Worm (Caenorhabditis elegans) whole organism, L1 larva: ENCODE results near the gene W10G11.19.

Experiments
- C04F5.9 ChIP-seq: sonication (generic microtip); optimal IDR thresholded peaks from 2 replicates; lab custom pipeline; 2016; ENCODE audit warnings: missing genetic modification characterization, missing compliant biosample characterization
- C34B4.2 ChIP-seq: sonication (generic microtip); optimal IDR thresholded peaks from 2 replicates; lab custom pipeline; 2017; ENCODE audit warnings: mild to moderate bottlenecking, missing genetic modification characterization, missing compliant biosample characterization
- F16B12.6 ChIP-seq: fragments of 150-350 bp; optimal IDR thresholded peaks from 2 replicates; lab custom pipeline; 2014; ENCODE audit warnings: missing biosample characterization, missing genetic modification characterization
- aha-1 ChIP-seq: fragments of 150-350 bp; optimal IDR thresholded peaks from 2 replicates; lab custom pipeline; 2014; ENCODE audit warnings: missing biosample characterization, missing genetic modification characterization
- blmp-1 ChIP-seq: fragments of 150-350 bp; optimal IDR thresholded peaks from 2 replicates; lab custom pipeline; 2014; ENCODE audit warnings: missing biosample characterization, missing genetic modification characterization
- ceh-63 ChIP-seq: fragments of 200-800 bp; sonication (Bioruptor generic); optimal IDR thresholded peaks from 2 replicates; lab custom pipeline; 2018; ENCODE audit warnings: mild to moderate bottlenecking, missing genetic modification characterization, missing compliant biosample characterization
- ceh-82 ChIP-seq, 3 experiments: fragments of 150-350 bp in 1 of 3; sonication (generic microtip) in 2 of 3; optimal IDR thresholded peaks; 2 replicates each; lab custom pipeline; 2014 to 2017; ENCODE audit warnings: missing biosample characterization in 3 of 3, missing genetic modification characterization in 3 of 3
- ceh-90 ChIP-seq: sonication (generic microtip); optimal IDR thresholded peaks from 2 replicates; lab custom pipeline; 2016; ENCODE audit warnings: missing genetic modification characterization, missing compliant biosample characterization
- dpl-1 ChIP-seq, 3 experiments: fragments of 150-350 bp in 2 of 3; sonication (generic microtip) in 1 of 3; optimal IDR thresholded peaks; 2 replicates each; lab custom pipeline; 2014 to 2017; ENCODE audit warnings: missing biosample characterization in 3 of 3, missing genetic modification characterization in 3 of 3, missing genetic modification reagents in 3 of 3
- dsc-1 ChIP-seq: sonication (generic microtip); optimal IDR thresholded peaks from 2 replicates; lab custom pipeline; 2016; ENCODE audit warnings: mild to moderate bottlenecking, missing genetic modification characterization, missing compliant biosample characterization
- efl-3 ChIP-seq: fragments of 200-800 bp; sonication (Bioruptor generic); optimal IDR thresholded peaks from 2 replicates; lab custom pipeline; 2018; ENCODE audit warnings: mild to moderate bottlenecking, missing genetic modification characterization, missing compliant biosample characterization
- elt-3 ChIP-seq, 6 experiments: fragments of 150-350 bp in 1 of 6; sonication (generic microtip); optimal IDR thresholded peaks; 2 replicates each; lab custom pipeline; 2017 to 2018; ENCODE audit warnings: missing biosample characterization in 6 of 6, missing genetic modification characterization in 6 of 6, inconsistent platforms in 1 of 6
- fkh-4 ChIP-seq: sonication (generic microtip); optimal IDR thresholded peaks from 2 replicates; lab custom pipeline; 2016; ENCODE audit warnings: missing compliant biosample characterization, missing genetic modification characterization, borderline replicate concordance
- fkh-8 ChIP-seq: sonication (generic microtip); optimal IDR thresholded peaks from 2 replicates; lab custom pipeline; 2016; ENCODE audit warnings: mild to moderate bottlenecking, missing genetic modification characterization, missing compliant biosample characterization
- fos-1 ChIP-seq: fragments of 150-350 bp; optimal IDR thresholded peaks from 2 replicates; lab custom pipeline; 2014; ENCODE audit warnings: missing biosample characterization, missing genetic modification characterization
- hpl-2 ChIP-seq: fragments of 150-350 bp; optimal IDR thresholded peaks from 2 replicates; lab custom pipeline; 2014; ENCODE audit warnings: missing biosample characterization, missing genetic modification reagents, missing genetic modification characterization
- isw-1 ChIP-seq: fragments of 200-800 bp; sonication (Bioruptor generic); IDR thresholded peaks from 2 replicates; pipeline ENCODE4 v1.3.6; 2022; ENCODE audit warnings: missing genetic modification characterization, missing compliant biosample characterization
- lin-14 ChIP-seq: fragments of 200-800 bp; sonication (Bioruptor generic); optimal IDR thresholded peaks from 2 replicates; lab custom pipeline; 2018; ENCODE audit warnings: mild to moderate bottlenecking, missing genetic modification characterization, moderate library complexity, missing compliant biosample characterization
- lin-15B ChIP-seq: fragments of 150-350 bp; sonication (generic microtip); optimal IDR thresholded peaks from 3 replicates; lab custom pipeline; 2014; ENCODE audit warnings: missing biosample characterization, missing genetic modification characterization
- lir-3 ChIP-seq: sonication (generic microtip); optimal IDR thresholded peaks from 2 replicates; lab custom pipeline; 2016; ENCODE audit warnings: mild to moderate bottlenecking, missing genetic modification characterization, moderate library complexity, missing compliant biosample characterization; ENCODE audit not compliant: poor library complexity
- lsy-2 ChIP-seq, 2 experiments: fragments of 150-350 bp; optimal IDR thresholded peaks; 2 replicates each; lab custom pipeline; 2014; ENCODE audit warnings: missing biosample characterization in 2 of 2, missing genetic modification characterization in 2 of 2
- mdl-1 ChIP-seq, 2 experiments: fragments of 150-350 bp; optimal IDR thresholded peaks; 2 replicates each; lab custom pipeline; 2014 to 2017; ENCODE audit warnings: missing biosample characterization in 2 of 2, missing genetic modification characterization in 2 of 2, inconsistent platforms in 1 of 2
- mef-2 ChIP-seq: fragments of 150-350 bp; optimal IDR thresholded peaks from 2 replicates; lab custom pipeline; 2014; ENCODE audit warnings: missing biosample characterization, missing genetic modification characterization
- mep-1 ChIP-seq: fragments of 150-350 bp; optimal IDR thresholded peaks from 2 replicates; lab custom pipeline; 2014; ENCODE audit warnings: missing biosample characterization, missing genetic modification characterization
- nhr-237 ChIP-seq: fragments of 150-350 bp; optimal IDR thresholded peaks from 2 replicates; lab custom pipeline; 2014; ENCODE audit warnings: missing biosample characterization, missing genetic modification characterization
- nhr-47 ChIP-seq: sonication (generic microtip); optimal IDR thresholded peaks from 2 replicates; lab custom pipeline; 2016; ENCODE audit warnings: mild to moderate bottlenecking, missing genetic modification characterization, moderate library complexity, missing compliant biosample characterization
- nhr-71 ChIP-seq: sonication (generic microtip); optimal IDR thresholded peaks from 2 replicates; lab custom pipeline; 2016; ENCODE audit warnings: mild to moderate bottlenecking, missing genetic modification characterization, moderate library complexity, missing compliant biosample characterization
- nhr-76 ChIP-seq: sonication (generic microtip); optimal IDR thresholded peaks from 2 replicates; lab custom pipeline; 2017; ENCODE audit warnings: missing biosample characterization, missing genetic modification characterization
- nhr-77 ChIP-seq: fragments of 150-350 bp; optimal IDR thresholded peaks from 2 replicates; lab custom pipeline; 2014; ENCODE audit warnings: missing biosample characterization, missing genetic modification characterization
- nhr-84 ChIP-seq: sonication (generic microtip); optimal IDR thresholded peaks from 2 replicates; lab custom pipeline; 2017; ENCODE audit warnings: missing biosample characterization, missing genetic modification characterization
- nhr-90 ChIP-seq: sonication (generic microtip); optimal IDR thresholded peaks from 2 replicates; lab custom pipeline; 2016; ENCODE audit warnings: mild to moderate bottlenecking, missing genetic modification characterization, missing compliant biosample characterization; ENCODE audit not compliant: poor library complexity
- rnt-1 ChIP-seq: sonication (generic microtip); optimal IDR thresholded peaks from 2 replicates; lab custom pipeline; 2016; ENCODE audit warnings: mild to moderate bottlenecking, missing genetic modification characterization, moderate library complexity, missing compliant biosample characterization
- snu-23 ChIP-seq: sonication (generic microtip); optimal IDR thresholded peaks from 2 replicates; lab custom pipeline; 2016; ENCODE audit warnings: missing genetic modification characterization, missing compliant biosample characterization
- sup-37 ChIP-seq: fragments of 200-800 bp; sonication (Bioruptor generic); optimal IDR thresholded peaks from 2 replicates; lab custom pipeline; 2018; ENCODE audit warnings: mild to moderate bottlenecking, missing genetic modification characterization, missing compliant biosample characterization
- unc-130 ChIP-seq: fragments of 150-350 bp; optimal IDR thresholded peaks from 2 replicates; lab custom pipeline; 2017; ENCODE audit warnings: missing biosample characterization, missing genetic modification characterization, inconsistent platforms
- unc-30 ChIP-seq: sonication (generic microtip); optimal IDR thresholded peaks from 2 replicates; lab custom pipeline; 2017; ENCODE audit warnings: missing biosample characterization, missing genetic modification characterization
- zag-1 ChIP-seq: fragments of 150-350 bp; optimal IDR thresholded peaks from 2 replicates; lab custom pipeline; 2014; ENCODE audit warnings: missing biosample characterization, missing genetic modification characterization
- zip-4 ChIP-seq: fragments of 200-800 bp; sonication (Bioruptor generic); optimal IDR thresholded peaks from 2 replicates; lab custom pipeline; 2018; ENCODE audit warnings: mild to moderate bottlenecking, missing genetic modification characterization, moderate library complexity, missing compliant biosample characterization
- ztf-11 ChIP-seq, 2 experiments: sonication (generic microtip); optimal IDR thresholded peaks; 2 replicates each; lab custom pipeline; 2016 to 2017; ENCODE audit warnings: missing genetic modification characterization in 2 of 2, missing biosample characterization in 1 of 2, missing compliant biosample characterization in 1 of 2

Gene W10G11.19

DNA sequence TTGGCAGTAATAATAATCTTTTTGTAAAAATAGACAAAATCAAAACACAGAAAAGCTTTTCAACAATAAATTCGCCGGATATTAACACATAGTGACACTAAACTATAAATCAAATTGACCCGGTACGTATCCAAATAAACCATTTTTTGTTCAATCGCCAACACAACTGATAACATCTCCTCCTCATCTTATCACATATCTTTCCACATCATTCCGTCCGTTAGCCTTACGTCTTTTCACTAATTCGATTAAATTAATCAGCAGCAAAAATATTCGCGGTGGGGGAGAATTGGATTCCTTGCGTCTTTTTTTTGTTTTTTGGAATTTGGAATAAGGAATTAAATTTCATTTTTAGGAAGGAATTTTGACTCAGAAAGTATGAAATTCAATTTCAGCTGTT lies 6.1 kb downstream of the W10G11.19 start:
- TF ChIP-seq isw-1 (GFP tag; lab: Robert Waterston, UW) (no peak), ceh-63 (GFP tag; lab: Kevin White, UChicago) (no peak), lin-14 (GFP tag; lab: Kevin White, UChicago) (peak; percentile 13), C04F5.9 (tag; lab: Kevin White, UChicago) (no peak), efl-3 (GFP tag; lab: Kevin White, UChicago) (no peak), blmp-1 (tag; lab: Kevin White, UChicago) (peak; percentile 68), nhr-71 (tag; lab: Kevin White, UChicago) (no peak), elt-3 (tag; optimal IDR thresholded peaks at IDR 0.05; lab: Kevin White, UChicago) (peak in 4 of 6 experiments; percentile 10 to 78 (median 48)), snu-23 (GFP tag; lab: Kevin White, UChicago) (no peak), dpl-1 (GFP tag; optimal IDR thresholded peaks at IDR 0.05; lab: Kevin White, UChicago) (no peak), unc-130 (tag; lab: Kevin White, UChicago) (no peak), mef-2 (tag; lab: Kevin White, UChicago) (no peak), nhr-84 (tag; lab: Kevin White, UChicago) (no peak), hpl-2 (GFP tag; lab: Kevin White, UChicago) (no peak), lsy-2 (tag; optimal IDR thresholded peaks at IDR 0.05; lab: Kevin White, UChicago) (no peak), F16B12.6 (tag; lab: Kevin White, UChicago) (no peak), unc-30 (tag; lab: Kevin White, UChicago) (no peak), nhr-90 (no peak)
- TF ChIP-seq, all 84 proteins: peak for 3

DNA sequence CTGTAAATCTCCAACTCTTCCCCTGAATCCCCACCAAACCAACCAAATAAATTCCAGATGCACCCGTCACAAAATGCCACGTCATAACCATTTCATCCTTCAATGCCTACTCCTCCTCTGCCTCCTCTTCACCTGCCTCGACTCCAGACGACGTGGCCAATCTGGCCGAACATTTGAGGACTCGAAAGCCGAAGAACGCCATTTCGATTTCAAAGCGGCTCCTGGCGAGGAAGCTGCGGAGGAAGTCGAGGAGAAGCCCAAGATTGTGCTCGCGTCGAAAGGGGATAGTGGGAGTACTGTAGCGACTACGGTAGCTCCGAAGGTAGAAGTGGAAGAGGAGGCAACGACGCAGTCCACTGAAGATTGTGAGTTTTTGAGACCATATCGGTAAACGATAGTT lies 7.0 kb downstream of the W10G11.19 start, which contains the start of gene lgc-45:
Gene lgc-45, plus strand, starts transcription at position 56 of the 400 bp plus-strand sequence.
- TF ChIP-seq C34B4.2, result no peak
- TF ChIP-seq aha-1 (tag; lab: Kevin White, UChicago), result no peak
- no peak for TF ChIP-seq nhr-76 (tag; lab: Kevin White, UChicago)
- TF ChIP-seq nhr-237 (tag; lab: Kevin White, UChicago), result no peak
- TF ChIP-seq lin-15B, result no peak
- no peak for TF ChIP-seq isw-1 (GFP tag; lab: Robert Waterston, UW)
- no peak for TF ChIP-seq hpl-2 (GFP tag; lab: Kevin White, UChicago)
- TF ChIP-seq fos-1 (tag; lab: Kevin White, UChicago), result no peak
- no peak for TF ChIP-seq nhr-90
- no peak for TF ChIP-seq ceh-90 (tag; lab: Kevin White, UChicago)
- no peak for TF ChIP-seq zip-4 (GFP tag; lab: Kevin White, UChicago)
- TF ChIP-seq nhr-77, result no peak
- no peak for TF ChIP-seq nhr-47 (tag; lab: Kevin White, UChicago)
- TF ChIP-seq mef-2 (tag; lab: Kevin White, UChicago), result no peak
- no peak for TF ChIP-seq blmp-1 (tag; lab: Kevin White, UChicago)
- TF ChIP-seq lir-3 (tag; lab: Kevin White, UChicago), result no peak
- no peak for TF ChIP-seq fkh-4 (tag; lab: Kevin White, UChicago)

DNA sequence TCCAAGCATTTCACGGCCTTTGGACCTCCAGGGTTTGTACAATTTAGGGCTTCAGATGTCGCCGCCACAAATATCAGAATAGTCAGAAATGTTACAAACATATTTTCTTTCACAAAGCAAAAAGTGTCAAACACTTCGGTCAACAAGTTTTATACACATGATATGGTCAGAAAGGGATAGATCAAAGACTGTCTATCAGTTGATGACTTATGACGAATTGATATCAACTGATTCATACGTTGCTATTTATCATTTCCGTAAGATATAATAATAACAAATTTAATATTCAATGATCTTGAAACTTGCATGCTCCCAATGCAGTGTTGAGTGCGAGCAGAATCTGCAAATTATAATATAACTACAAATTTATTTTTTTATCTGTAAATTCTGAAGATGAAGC lies 10.1 kb downstream of the W10G11.19 start, which contains the start of gene W10G11.1:
Gene W10G11.1, minus strand, starts transcription at position 101 of the 400 bp plus-strand sequence.
- TF ChIP-seq ceh-82 (tag; optimal IDR thresholded peaks at IDR 0.05; lab: Kevin White, UChicago) (no peak), lir-3 (tag; lab: Kevin White, UChicago) (no peak), rnt-1 (tag; lab: Kevin White, UChicago) (no peak), ztf-11 (tag; optimal IDR thresholded peaks at IDR 0.05; lab: Kevin White, UChicago) (no peak), sup-37 (GFP tag; lab: Kevin White, UChicago) (no peak), fkh-8 (tag; lab: Kevin White, UChicago) (no peak)

DNA sequence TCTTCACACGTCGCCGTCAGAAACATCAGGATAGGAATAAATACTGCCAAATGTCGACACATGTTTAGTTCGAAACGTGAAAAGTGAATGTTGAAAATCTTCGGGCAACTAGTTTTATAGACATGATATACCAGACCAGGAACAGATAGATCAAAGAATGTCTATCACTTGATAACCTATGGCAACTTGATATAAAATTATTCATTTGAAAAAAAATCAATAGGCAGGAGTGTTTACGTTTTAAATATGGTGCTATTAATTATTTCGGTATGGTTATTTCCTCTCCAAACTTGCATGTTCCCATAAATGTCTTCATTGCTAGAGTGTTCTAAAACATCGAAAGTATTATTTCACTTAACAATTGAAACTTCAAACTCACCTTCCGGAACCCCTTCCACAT lies 11.1 kb downstream of the W10G11.19 start, which contains the start of gene W10G11.2:
Gene W10G11.2, minus strand, starts transcription at position 101 of the 400 bp plus-strand sequence.
- TF ChIP-seq dsc-1 (tag; lab: Kevin White, UChicago) (no peak), lin-15B (no peak), zag-1 (tag; lab: Kevin White, UChicago) (no peak), mdl-1 (tag; optimal IDR thresholded peaks at IDR 0.05; lab: Kevin White, UChicago) (no peak), fos-1 (tag; lab: Kevin White, UChicago) (no peak), mep-1 (tag; lab: Kevin White, UChicago) (no peak)
